Worm (Caenorhabditis elegans): ENCODE data around the gene C15H11.11.

C15H11.11 gene

ce11 chrV:14414964-14415564 lies at the start of gene C15H11.11, which contains the start of gene nxf-1:
C15H11.11 (plus strand) TSS chrV:14415499.
nxf-1 (minus strand) TSS chrV:14415014.
- TF ChIP-seq rbr-2 (tag; optimal IDR thresholded peaks at IDR 0.05) (peak; percentile 14), ZK546.5 (tag; optimal IDR thresholded peaks at IDR 0.05) (no peak), unc-130 (GFP tag; optimal IDR thresholded peaks at IDR 0.05) (no peak), lin-13 (GFP tag; optimal IDR thresholded peaks at IDR 0.05) (no peak), ceh-28 (tag; optimal IDR thresholded peaks at IDR 0.05) (no peak), daf-16 (GFP tag; optimal IDR thresholded peaks at IDR 0.05) (peak; percentile 39 to 74), daf-16 (tag; optimal IDR thresholded peaks at IDR 0.05) (peak; percentile 99), tra-1 (GFP tag; IDR thresholded peaks at IDR 0.05) (0 out of 2 replicates have a peak, but pooled peaks have one; percentile 43), ceh-82 (tag; optimal IDR thresholded peaks at IDR 0.05) (no peak), vab-7 (GFP tag; IDR thresholded peaks at IDR 0.05) (no peak), nhr-11 (tag; optimal IDR thresholded peaks at IDR 0.05) (no peak), lsy-2 (tag; optimal IDR thresholded peaks at IDR 0.05) (peak in 1 of 2 experiments; percentile 82), Y48G9A.11 (GFP tag; IDR thresholded peaks at IDR 0.05) (no peak), zag-1 (tag; optimal IDR thresholded peaks at IDR 0.05) (no peak), egl-43 (GFP tag; IDR thresholded peaks at IDR 0.05) (no peak), php-3 (GFP tag; IDR thresholded peaks at IDR 0.05) (peak; percentile 75; the same call in 1 of the 2 replicates), ceh-62 (tag; optimal IDR thresholded peaks at IDR 0.05) (no peak), ztf-7 (tag; optimal IDR thresholded peaks at IDR 0.05) (peak; percentile 74), pqm-1 (tag; optimal IDR thresholded peaks at IDR 0.05) (peak; percentile 33), hmg-1.1 (GFP tag; IDR thresholded peaks at IDR 0.05) (peak; percentile 43; the same call in 1 of the 2 replicates), lin-15B (tag; optimal IDR thresholded peaks at IDR 0.05) (no peak), ces-1 (GFP tag; optimal IDR thresholded peaks at IDR 0.05) (no peak), dmd-8 (GFP tag; IDR thresholded peaks at IDR 0.05) (no peak), D1046.2 (GFP tag; IDR thresholded peaks at IDR 0.05) (no peak), nhr-6 (tag; optimal IDR thresholded peaks at IDR 0.05) (peak; percentile 73), spr-3 (GFP tag; optimal IDR thresholded peaks at IDR 0.05) (no peak), nhr-42 (GFP tag; IDR thresholded peaks at IDR 0.05) (no peak), cey-2 (tag; optimal IDR thresholded peaks at IDR 0.05; ENCODE audit: borderline replicate concordance, insufficient read depth) (no peak), ceh-32 (tag; optimal IDR thresholded peaks at IDR 0.05; ENCODE audit: poor library complexity) (no peak), ZK337.2 (GFP tag; IDR thresholded peaks at IDR 0.05) (no peak), nhr-28 (tag; optimal IDR thresholded peaks at IDR 0.05) (peak; percentile 50), dve-1 (tag; optimal IDR thresholded peaks at IDR 0.05; ENCODE audit: insufficient read depth) (peak; percentile 80), madf-9 (GFP tag; conservative IDR thresholded peaks at IDR 0.05) (no peak), nhr-77 (tag; optimal IDR thresholded peaks at IDR 0.05) (peak; percentile 76), ztf-11 (tag; optimal IDR thresholded peaks at IDR 0.05) (no peak), mes-2 (tag; optimal IDR thresholded peaks at IDR 0.05; ENCODE audit: poor library complexity, severe bottlenecking) (peak; percentile 76), nhr-48 (tag; optimal IDR thresholded peaks at IDR 0.05) (peak; percentile 40), set-16 (GFP tag; IDR thresholded peaks at IDR 0.05) (no peak), mdl-1 (tag; optimal IDR thresholded peaks at IDR 0.05) (peak in 1 of 2 experiments; percentile 71), tag-97 (GFP tag; IDR thresholded peaks at IDR 0.05) (no peak), hlh-30 (tag; optimal IDR thresholded peaks at IDR 0.05; ENCODE audit: insufficient read depth) (peak; percentile 99), zip-11 (GFP tag; IDR thresholded peaks at IDR 0.05) (no peak), ama-1 (optimal IDR thresholded peaks at IDR 0.05) (peak; percentile 49), duxl-1 (tag; optimal IDR thresholded peaks at IDR 0.05; ENCODE audit: poor library complexity) (peak; percentile 39), lin-1 (GFP tag; IDR thresholded peaks at IDR 0.05) (peak; percentile 62; the same call in 1 of the 2 replicates), dmd-6 (GFP tag; IDR thresholded peaks at IDR 0.05) (peak; percentile 81), skn-1 (tag; optimal IDR thresholded peaks at IDR 0.05) (no peak), nhr-102 (tag; optimal IDR thresholded peaks at IDR 0.05) (peak; percentile 72), hlh-11 (tag; optimal IDR thresholded peaks at IDR 0.05) (peak; percentile 84), spr-1 (tag; optimal IDR thresholded peaks at IDR 0.05) (peak; percentile 35), fos-1 (tag; optimal IDR thresholded peaks at IDR 0.05) (no peak)

All from whole organism, L4 larva.